Worm (Caenorhabditis elegans): ENCODE measurements around the gene F57B1.9.

ce11 chrV:13184137-13184536 is 13.6 kb downstream of the F57B1.9 start, which contains the start of gene T09E8.4:
- TF ChIP-seq fos-1 (tag; optimal IDR thresholded peaks at IDR 0.05) (no peak), aly-2 (tag; optimal IDR thresholded peaks at IDR 0.05) (no peak), R02D3.7 (tag; optimal IDR thresholded peaks at IDR 0.05) (no peak)

All from whole organism, L2 larva.